Fruit fly (Drosophila melanogaster): Measurements from ENCODE around the gene Golgin104.

The Golgin104 gene

dm6 chr3L:16328207-16328891 lies 23.4 kb downstream of the Golgin104 start, which contains the start of gene CG13058 (continued):
- peak; percentile 13 for TF ChIP-seq disco-r (GFP tag; optimal IDR thresholded peaks at IDR 0.05)
- no peak for TF ChIP-seq bigmax (GFP tag; optimal IDR thresholded peaks at IDR 0.05)
- TF ChIP-seq CG7786 (GFP tag; optimal IDR thresholded peaks at IDR 0.05), result peak; percentile 61
- no peak for TF ChIP-seq YL-1 (GFP tag; optimal IDR thresholded peaks at IDR 0.05)
- no peak for TF ChIP-seq grn (GFP tag; optimal IDR thresholded peaks at IDR 0.05)
- no peak for TF ChIP-seq Pdp1 (GFP tag; optimal IDR thresholded peaks at IDR 0.05)
- TF ChIP-seq zen2 (GFP tag; IDR thresholded peaks at IDR 0.05; ENCODE audit: partially characterized antibody), result no peak
- no peak for TF ChIP-seq ERR (GFP tag; optimal IDR thresholded peaks at IDR 0.05)
- TF ChIP-seq Ets97D (GFP tag; optimal IDR thresholded peaks at IDR 0.05), result no peak
- TF ChIP-seq pho (GFP tag; optimal IDR thresholded peaks at IDR 0.05), result peak; percentile 53
- peak; percentile 56 for TF ChIP-seq E2f2 (GFP tag; IDR thresholded peaks at IDR 0.05)
- peak; percentile 19 for TF ChIP-seq kah (GFP tag; optimal IDR thresholded peaks at IDR 0.05)
- TF ChIP-seq en (GFP tag; optimal IDR thresholded peaks at IDR 0.05), result no peak
- peak; percentile 37 for TF ChIP-seq bcd (GFP tag; optimal IDR thresholded peaks at IDR 0.05)
- peak; percentile 84 for TF ChIP-seq CG12769 (tag; optimal IDR thresholded peaks at IDR 0.05)
- TF ChIP-seq CG3407 (GFP tag; optimal IDR thresholded peaks at IDR 0.05), result no peak
- peak; percentile 77 for TF ChIP-seq CG9932 (GFP tag; IDR thresholded peaks at IDR 0.05)
- TF ChIP-seq CG4424 (GFP tag; optimal IDR thresholded peaks at IDR 0.05), result peak; percentile 22
- TF ChIP-seq CG42726 (GFP tag; IDR thresholded peaks at IDR 0.05; ENCODE audit: partially characterized antibody), result no peak
- TF ChIP-seq nmo (GFP tag; optimal IDR thresholded peaks at IDR 0.05), result peak; percentile 30
- TF ChIP-seq nom (GFP tag; optimal IDR thresholded peaks at IDR 0.05), result no peak
- TF ChIP-seq CG8944 (GFP tag; optimal IDR thresholded peaks at IDR 0.05), result peak; percentile 36
- no peak for TF ChIP-seq Hr39 (optimal IDR thresholded peaks at IDR 0.05)
- TF ChIP-seq luna (GFP tag; optimal IDR thresholded peaks at IDR 0.05), result no peak
- TF ChIP-seq gem (tag; optimal IDR thresholded peaks at IDR 0.05), result peak; percentile 80
- TF ChIP-seq maf-S (GFP tag; optimal IDR thresholded peaks at IDR 0.05), result peak; percentile 16
- TF ChIP-seq Lim3 (GFP tag; IDR thresholded peaks at IDR 0.05), result peak; percentile 44; the same call in 1 of the 2 replicates
- no peak for TF ChIP-seq CG6654 (GFP tag; optimal IDR thresholded peaks at IDR 0.05)
- no peak for TF ChIP-seq Asciz (GFP tag; optimal IDR thresholded peaks at IDR 0.05)
- TF ChIP-seq CG31224 (GFP tag; IDR thresholded peaks at IDR 0.05), result no peak
- TF ChIP-seq fd96Cb (tag; optimal IDR thresholded peaks at IDR 0.05), result peak; percentile 60
- TF ChIP-seq Bgb (GFP tag; IDR thresholded peaks at IDR 0.05; ENCODE audit: partially characterized antibody), result no peak
- no peak for TF ChIP-seq yki (optimal IDR thresholded peaks at IDR 0.05)
- TF ChIP-seq CG33557 (GFP tag; optimal IDR thresholded peaks at IDR 0.05), result no peak
- TF ChIP-seq CG12299 (tag; optimal IDR thresholded peaks at IDR 0.05), result no peak
- peak; percentile 69 for TF ChIP-seq PHDP (tag; optimal IDR thresholded peaks at IDR 0.05)
- peak; percentile 42 for TF ChIP-seq zfh2 (GFP tag; optimal IDR thresholded peaks at IDR 0.05)
- TF ChIP-seq Taf1 (GFP tag; IDR thresholded peaks at IDR 0.05), result no peak
- peak; percentile 77 for TF ChIP-seq bowl (GFP tag; IDR thresholded peaks at IDR 0.05)
- TF ChIP-seq CG9727 (GFP tag; optimal IDR thresholded peaks at IDR 0.05), result peak; percentile 38
- peak; percentile 67 for TF ChIP-seq lmd (GFP tag; IDR thresholded peaks at IDR 0.05)
- TF ChIP-seq cwo (GFP tag; optimal IDR thresholded peaks at IDR 0.05), result peak; percentile 38
- TF ChIP-seq fd64A (GFP tag; optimal IDR thresholded peaks at IDR 0.05), result no peak
- peak; percentile 64 for TF ChIP-seq Aef1 (GFP tag; IDR thresholded peaks at IDR 0.05)
- TF ChIP-seq sc (optimal IDR thresholded peaks at IDR 0.05), result no peak
- no peak for TF ChIP-seq sc (GFP tag; optimal IDR thresholded peaks at IDR 0.05)
- TF ChIP-seq HHEX (GFP tag; optimal IDR thresholded peaks at IDR 0.05), result peak; percentile 59
- TF ChIP-seq CG7745 (tag; optimal IDR thresholded peaks at IDR 0.05), result no peak
- TF ChIP-seq CG11560 (tag; IDR thresholded peaks at IDR 0.05), result 0 out of 3 replicates have a peak, but pooled peaks have one; percentile 41
- TF ChIP-seq MESR4 (GFP tag; optimal IDR thresholded peaks at IDR 0.05), result no peak
- TF ChIP-seq gsb-n (tag; optimal IDR thresholded peaks at IDR 0.05), result no peak
